Worm (Caenorhabditis elegans) whole organism, L4 larva: ENCODE data around the gene sox-2.

Experiments used
- R02D3.7 ChIP-seq: fragments of 150-350 bp; sonication (generic microtip); optimal IDR thresholded peaks from 3 replicates; lab custom pipeline; 2014; ENCODE audit warnings: missing biosample characterization, missing genetic modification characterization
- aha-1 ChIP-seq: fragments of 150-350 bp; peaks from one replicate; lab custom pipeline; 2014; ENCODE audit warnings: missing biosample characterization, missing genetic modification characterization
- ceh-20 ChIP-seq: fragments of 200-800 bp; sonication (Bioruptor generic); IDR thresholded peaks from 2 replicates; pipeline ENCODE4 v1.3.6; 2022; ENCODE audit warnings: missing genetic modification reagents, missing genetic modification characterization, missing compliant biosample characterization
- hlh-30 ChIP-seq: sonication (generic microtip); optimal IDR thresholded peaks from 2 replicates; lab custom pipeline; 2017; ENCODE audit warnings: antibody characterized with exemption, mild to moderate bottlenecking, missing genetic modification characterization, missing compliant biosample characterization; ENCODE audit not compliant: insufficient read depth
- lir-3 ChIP-seq: sonication (generic microtip); optimal IDR thresholded peaks from 2 replicates; lab custom pipeline; 2016; ENCODE audit warnings: mild to moderate bottlenecking, missing genetic modification characterization, missing compliant biosample characterization

DNA sequence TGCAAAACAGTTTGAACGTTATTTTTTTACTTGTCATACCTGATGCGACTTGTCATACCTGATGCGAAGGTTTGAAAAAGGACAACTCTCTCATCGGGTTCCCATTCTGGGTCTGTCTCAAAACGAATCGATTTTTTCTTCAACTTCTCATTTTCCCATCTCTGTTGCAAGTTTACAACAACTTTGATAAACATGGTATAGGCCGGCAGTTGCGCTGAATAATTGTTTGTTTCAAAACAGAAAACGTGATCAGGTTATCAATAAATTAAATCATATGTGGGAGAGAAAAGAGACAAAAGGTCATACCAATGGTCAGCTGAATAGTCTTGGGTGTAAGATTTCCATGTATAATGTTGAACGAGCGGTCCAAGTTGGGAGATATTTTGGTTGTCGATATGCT, 26.6 kb downstream of the sox-2 start:
- TF ChIP-seq aha-1: no peak
- TF ChIP-seq hlh-30 (tag; lab: Kevin White, UChicago): peak; percentile 74
- TF ChIP-seq ceh-20: no peak
- TF ChIP-seq lir-3 (tag; lab: Kevin White, UChicago): no peak
- TF ChIP-seq R02D3.7: no peak
